Fruit fly (Drosophila melanogaster) whole organism, embryonic: ENCODE data around the gene CG33795.

ENCODE experiments used
- Adf1 ChIP-seq: fragments of 200-800 bp; sonication (Bioruptor generic); IDR thresholded peaks from 2 replicates; pipeline ENCODE4 v1.3.6; 2022; ENCODE audit warnings: missing biosample characterization, missing genetic modification characterization
- Aef1 ChIP-seq: fragments of 200-800 bp; sonication (Bioruptor generic); IDR thresholded peaks from 3 replicates; pipeline ENCODE4 v1.3.6; 2022; ENCODE audit warnings: missing biosample characterization, missing genetic modification characterization
- Awh ChIP-seq: fragments of 200-800 bp; sonication (Bioruptor generic); IDR thresholded peaks from 2 replicates; pipeline ENCODE4, ENCODE4 v1.3.6; 2022; ENCODE audit warnings: missing biosample characterization, missing genetic modification characterization
- Bteb2 ChIP-seq: fragments of 200-800 bp; sonication (Bioruptor generic); optimal IDR thresholded peaks from 2 replicates; lab custom pipeline; 2016; ENCODE audit warnings: missing biosample characterization, missing genetic modification characterization
- CG10654 ChIP-seq: fragments of 200-800 bp; sonication (Bioruptor generic); optimal IDR thresholded peaks from 2 replicates; lab custom pipeline; 2016; ENCODE audit warnings: missing biosample characterization, missing genetic modification characterization
- CG12071 ChIP-seq: fragments of 200-800 bp; sonication (Bioruptor generic); optimal IDR thresholded peaks from 3 replicates; lab custom pipeline; 2018; ENCODE audit warnings: missing biosample characterization, mild to moderate bottlenecking, missing genetic modification characterization
- CG12299 ChIP-seq: fragments of 200-800 bp; sonication (Bioruptor generic); optimal IDR thresholded peaks from 2 replicates; lab custom pipeline; 2018; ENCODE audit warnings: missing biosample characterization, mild to moderate bottlenecking, missing genetic modification characterization
- CG12659 ChIP-seq: fragments of 200-800 bp; sonication (Bioruptor generic); optimal IDR thresholded peaks from 3 replicates; lab custom pipeline; 2017; ENCODE audit warnings: mild to moderate bottlenecking, missing biosample characterization, missing genetic modification reagents, missing genetic modification characterization
- CG12769 ChIP-seq: fragments of 200-800 bp; sonication (Bioruptor generic); optimal IDR thresholded peaks from 2 replicates; lab custom pipeline; 2019; ENCODE audit warnings: missing biosample characterization, mild to moderate bottlenecking, missing genetic modification characterization, moderate library complexity
- CG13296 ChIP-seq: fragments of 200-800 bp; sonication (Bioruptor generic); optimal IDR thresholded peaks from 3 replicates; lab custom pipeline; 2018; ENCODE audit warnings: missing biosample characterization, mild to moderate bottlenecking, missing genetic modification characterization
- CG15601 ChIP-seq: fragments of 200-800 bp; sonication (Bioruptor generic); optimal IDR thresholded peaks from 3 replicates; lab custom pipeline; 2019; ENCODE audit warnings: missing biosample characterization, mild to moderate bottlenecking, missing genetic modification characterization, moderate library complexity
- CG1602 ChIP-seq: fragments of 200-800 bp; sonication (Bioruptor generic); optimal IDR thresholded peaks from 3 replicates; lab custom pipeline; 2016; ENCODE audit warnings: missing biosample characterization, missing genetic modification characterization
- CG17829 ChIP-seq: fragments of 200-800 bp; optimal IDR thresholded peaks from 2 replicates; lab custom pipeline; 2019; ENCODE audit warnings: missing biosample characterization, mild to moderate bottlenecking, missing genetic modification characterization, moderate library complexity
- CG32772 ChIP-seq: fragments of 200-800 bp; sonication (Bioruptor generic); IDR thresholded peaks from 2 replicates; pipeline ENCODE4 v1.3.6; 2022; ENCODE audit warnings: missing biosample characterization, missing genetic modification characterization
- CG4360 ChIP-seq: fragments of 200-800 bp; sonication (Bioruptor generic); IDR thresholded peaks from 2 replicates; pipeline ENCODE4 v1.3.6; 2022; ENCODE audit warnings: missing biosample characterization, missing genetic modification characterization
- CG43689 ChIP-seq: fragments of 200-800 bp; sonication (Bioruptor generic); IDR thresholded peaks from 2 replicates; pipeline ENCODE4 v1.3.6; 2022; ENCODE audit warnings: missing biosample characterization, missing genetic modification characterization
- CG7987 ChIP-seq: fragments of 200-800 bp; sonication (Bioruptor generic); optimal IDR thresholded peaks from 2 replicates; lab custom pipeline; 2018; ENCODE audit warnings: missing biosample characterization, mild to moderate bottlenecking, missing genetic modification characterization, moderate library complexity
- CG8281 ChIP-seq: fragments of 200-800 bp; sonication (Bioruptor generic); optimal IDR thresholded peaks from 2 replicates; lab custom pipeline; 2018; ENCODE audit warnings: missing biosample characterization, mild to moderate bottlenecking, missing genetic modification characterization, moderate library complexity
- CG8290 ChIP-seq, 3 experiments: fragments of 200-800 bp; sonication (Bioruptor generic); optimal IDR thresholded peaks; 2 replicates each; lab custom pipeline; 2016 to 2019; ENCODE audit warnings: missing biosample characterization in 3 of 3, missing genetic modification characterization in 3 of 3, mild to moderate bottlenecking in 2 of 3, moderate library complexity in 1 of 3
- CG8924 ChIP-seq: fragments of 200-800 bp; optimal IDR thresholded peaks from 3 replicates; lab custom pipeline; 2019; ENCODE audit warnings: missing biosample characterization, mild to moderate bottlenecking, missing genetic modification characterization, moderate library complexity
- Dbx ChIP-seq: fragments of 200-800 bp; sonication (Bioruptor generic); IDR thresholded peaks from 3 replicates; pipeline ENCODE4 v1.3.6; 2022; ENCODE audit warnings: missing biosample characterization, missing genetic modification characterization
- Dek ChIP-seq: fragments of 200-800 bp; sonication (Bioruptor generic); optimal IDR thresholded peaks from 3 replicates; lab custom pipeline; 2019; ENCODE audit warnings: missing biosample characterization, mild to moderate bottlenecking, missing genetic modification characterization, moderate library complexity
- Dfd ChIP-seq, 2 experiments: fragments of >200 bp; optimal IDR thresholded peaks; 2 replicates each; lab custom pipeline; 2017; ENCODE audit warnings: missing biosample characterization in 2 of 2, missing genetic modification characterization in 2 of 2
- Dip3 ChIP-seq: fragments of 200-800 bp; sonication (Bioruptor generic); optimal IDR thresholded peaks from 3 replicates; lab custom pipeline; 2016; ENCODE audit warnings: missing biosample characterization, missing genetic modification characterization
- Dll ChIP-seq: fragments of 200-800 bp; sonication (Bioruptor generic); IDR thresholded peaks from 4 replicates; pipeline ENCODE4 v1.3.6; 2022; ENCODE audit warnings: missing biosample characterization, missing genetic modification characterization; ENCODE audit not compliant: partially characterized antibody
- E2f2 ChIP-seq: fragments of 200-800 bp; sonication (Bioruptor generic); IDR thresholded peaks from 2 replicates; pipeline ENCODE4 v1.3.6; 2022; ENCODE audit warnings: missing biosample characterization, missing genetic modification characterization
- Hand ChIP-seq: fragments of 200-800 bp; sonication (Bioruptor generic); optimal IDR thresholded peaks from 2 replicates; lab custom pipeline; 2017; ENCODE audit warnings: mild to moderate bottlenecking, missing biosample characterization, missing genetic modification reagents, missing genetic modification characterization
- Myb ChIP-seq: fragments of 200-800 bp; sonication (Bioruptor generic); optimal IDR thresholded peaks from 2 replicates; lab custom pipeline; 2016; ENCODE audit warnings: missing biosample characterization, missing genetic modification characterization
- Opbp ChIP-seq: fragments of 200-800 bp; sonication (Bioruptor generic); IDR thresholded peaks from 3 replicates; pipeline ENCODE4 v1.3.6; 2022; ENCODE audit warnings: missing biosample characterization, missing genetic modification characterization; ENCODE audit not compliant: partially characterized antibody
- Vsx1 ChIP-seq: fragments of 200-800 bp; sonication (Bioruptor generic); optimal IDR thresholded peaks from 2 replicates; lab custom pipeline; 2017; ENCODE audit warnings: missing biosample characterization, mild to moderate bottlenecking, missing genetic modification characterization, missing genetic modification reagents
- ato ChIP-seq: fragments of 200-800 bp; sonication (Bioruptor generic); IDR thresholded peaks from 2 replicates; pipeline ENCODE4 v1.3.6; 2022; ENCODE audit warnings: missing biosample characterization, missing genetic modification characterization; ENCODE audit not compliant: partially characterized antibody
- chm ChIP-seq: fragments of 200-800 bp; sonication (Bioruptor generic); IDR thresholded peaks from 2 replicates; pipeline ENCODE4 v1.3.6; 2022; ENCODE audit warnings: missing biosample characterization, missing genetic modification characterization
- ci ChIP-seq: fragments of 200-800 bp; sonication (Bioruptor generic); IDR thresholded peaks from 3 replicates; pipeline ENCODE4 v1.3.6; 2022; ENCODE audit warnings: missing biosample characterization, missing genetic modification characterization
- corto ChIP-seq: fragments of 200-800 bp; sonication (Bioruptor generic); optimal IDR thresholded peaks from 2 replicates; lab custom pipeline; 2016; ENCODE audit warnings: missing biosample characterization, mild to moderate bottlenecking, missing genetic modification characterization, moderate library complexity
- dati ChIP-seq: fragments of 200-800 bp; sonication (Bioruptor generic); IDR thresholded peaks from 2 replicates; pipeline ENCODE4 v1.3.6; 2022; ENCODE audit warnings: missing biosample characterization, missing genetic modification characterization
- gcm ChIP-seq: fragments of 200-800 bp; sonication (Bioruptor generic); optimal IDR thresholded peaks from 2 replicates; lab custom pipeline; 2019; ENCODE audit warnings: missing biosample characterization, mild to moderate bottlenecking, missing genetic modification characterization, moderate library complexity
- gro ChIP-seq: fragments of 200-800 bp; sonication (Bioruptor generic); optimal IDR thresholded peaks from 2 replicates; lab custom pipeline; 2016; ENCODE audit warnings: missing biosample characterization, missing genetic modification characterization
- ind ChIP-seq: fragments of 200-800 bp; sonication (Bioruptor generic); optimal IDR thresholded peaks from 3 replicates; lab custom pipeline; 2016; ENCODE audit warnings: missing biosample characterization, missing genetic modification characterization
- lab ChIP-seq: fragments of 200-800 bp; sonication (Bioruptor generic); optimal IDR thresholded peaks from 3 replicates; lab custom pipeline; 2017; ENCODE audit warnings: missing biosample characterization, missing genetic modification characterization, mild to moderate bottlenecking, moderate library complexity, missing genetic modification reagents
- pb ChIP-seq: fragments of 200-800 bp; sonication (Bioruptor generic); optimal IDR thresholded peaks from 3 replicates; lab custom pipeline; 2016; ENCODE audit warnings: missing biosample characterization, missing genetic modification characterization
- prd ChIP-seq, 3 experiments: fragments of >200 bp in 2 of 3; fragments of 200-800 bp in 1 of 3; sonication (Bioruptor generic) in 1 of 3; optimal IDR thresholded peaks in 2 of 3; IDR thresholded peaks in 1 of 3; 2 replicates in 2 of 3; 3 replicates in 1 of 3; pipeline versions ENCODE4 v1.3.6 to Lab custom; 2017 to 2022; ENCODE audit warnings: missing biosample characterization in 1 of 3, missing genetic modification characterization in 1 of 3
- ranshi ChIP-seq: fragments of 200-800 bp; sonication (Bioruptor generic); IDR thresholded peaks from 2 replicates; pipeline ENCODE4 v1.3.6; 2022; ENCODE audit warnings: missing biosample characterization, missing genetic modification characterization
- sens ChIP-seq: fragments of 200-800 bp; sonication (Bioruptor generic); peaks from one replicate; lab custom pipeline; 2016; ENCODE audit warnings: missing biosample characterization, missing genetic modification characterization
- sima ChIP-seq: fragments of 200-800 bp; sonication (Bioruptor generic); optimal IDR thresholded peaks from 2 replicates; lab custom pipeline; 2016; ENCODE audit warnings: missing biosample characterization, missing genetic modification characterization
- tio ChIP-seq: fragments of 200-800 bp; sonication (Bioruptor generic); optimal IDR thresholded peaks from 2 replicates; lab custom pipeline; 2017; ENCODE audit warnings: missing biosample characterization, missing genetic modification characterization, inconsistent platforms
- unc-4 ChIP-seq: fragments of 200-800 bp; sonication (Bioruptor generic); IDR thresholded peaks from 2 replicates; pipeline ENCODE4 v1.3.6; 2022; ENCODE audit warnings: missing biosample characterization, missing genetic modification characterization; ENCODE audit not compliant: partially characterized antibody
- usp ChIP-seq: fragments of >200 bp; optimal IDR thresholded peaks from 2 replicates; lab custom pipeline; 2017; ENCODE audit warnings: missing biosample characterization, missing genetic modification characterization

The CG33795 gene

DNA sequence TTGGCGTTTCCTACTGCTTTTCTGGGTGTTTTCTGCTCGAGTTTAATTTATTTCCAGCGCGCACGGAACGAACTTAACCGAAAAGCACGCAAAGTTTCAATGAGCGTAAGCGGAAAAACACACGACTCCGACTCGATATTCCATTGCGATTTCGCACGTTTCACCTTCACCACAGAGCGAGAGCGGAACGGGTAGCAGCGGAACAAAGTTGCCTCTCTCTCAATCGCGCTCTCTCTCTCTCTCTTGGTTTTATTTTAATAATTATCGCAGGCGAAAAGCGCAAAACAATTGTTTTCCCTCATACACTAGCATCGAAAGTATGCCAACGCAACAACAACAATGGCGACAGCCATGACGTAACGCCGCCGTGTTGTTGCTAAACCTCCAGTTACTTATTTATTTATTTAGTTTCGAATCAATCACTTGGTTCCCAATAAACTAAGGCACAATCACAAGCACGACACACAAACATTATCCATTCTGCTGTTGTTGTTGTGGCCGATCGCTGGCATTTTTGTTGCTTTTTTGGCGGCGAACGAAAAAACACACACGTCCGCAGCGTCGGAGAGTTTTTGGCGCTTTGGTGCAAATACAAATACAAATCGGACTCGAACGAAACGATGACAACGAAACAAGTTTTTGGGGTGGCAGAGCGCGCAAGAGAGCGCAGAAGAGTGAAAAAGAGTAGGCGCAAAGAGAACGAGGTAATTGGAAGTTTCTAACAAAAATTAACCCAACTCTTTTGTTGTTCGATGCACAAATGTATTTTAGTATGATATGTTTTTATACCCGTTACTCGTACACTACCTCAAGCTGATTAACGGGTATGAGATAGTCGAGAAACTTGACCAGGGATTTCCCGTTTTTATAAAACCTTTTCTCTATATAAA is 6.8 kb downstream of the CG33795 start, which contains the start of gene CG5151 (continued):
- TF ChIP-seq Dip3 (no peak), lab (peak; percentile 33), CG8924 (peak; percentile 40), CG8290 (GFP tag; optimal IDR thresholded peaks at IDR 0.05; lab: Kevin White, UChicago) (no peak), CG8290 (tag; optimal IDR thresholded peaks at IDR 0.05; lab: Kevin White, UChicago) (peak in 1 of 2 experiments; percentile 34), CG12299 (tag; lab: Kevin White, UChicago) (peak; percentile 64), CG1602 (no peak), usp (GFP tag; lab: Kevin White, UChicago) (no peak), Aef1 (GFP tag; lab: Robert Waterston, UW) (peak; percentile 67), CG12769 (tag; lab: Kevin White, UChicago) (peak; percentile 19), Adf1 (GFP tag; lab: Robert Waterston, UW) (peak; percentile 27; the same call in 1 of the 2 replicates), Dbx (GFP tag; lab: Robert Waterston, UW) (peak; percentile 28; the same call in 1 of the 3 replicates), Dfd (GFP tag; optimal IDR thresholded peaks at IDR 0.05; lab: Kevin White, UChicago) (no peak), unc-4 (peak; percentile 23), CG32772 (GFP tag; lab: Robert Waterston, UW) (no peak), CG12071 (GFP tag; lab: Kevin White, UChicago) (peak; percentile 30), ranshi (GFP tag; lab: Robert Waterston, UW) (peak; percentile 41; the same call in 1 of the 2 replicates), Hand (GFP tag; lab: Kevin White, UChicago) (no peak), CG4360 (peak; percentile 87), Awh (no peak), gro (GFP tag; lab: Kevin White, UChicago) (peak; percentile 10), CG12659 (peak; percentile 36), CG17829 (no peak), CG10654 (GFP tag; lab: Kevin White, UChicago) (no peak), tio (GFP tag; lab: Kevin White, UChicago) (no peak), CG8281 (no peak), CG43689 (GFP tag; lab: Robert Waterston, UW) (no peak), ind (GFP tag; lab: Kevin White, UChicago) (no peak), CG7987 (GFP tag; lab: Kevin White, UChicago) (peak; percentile 22), dati (GFP tag; lab: Robert Waterston, UW) (no peak), ci (peak; percentile 68), Dll (peak; percentile 58; the same call in 2 of the 4 replicates), corto (GFP tag; lab: Kevin White, UChicago) (peak; percentile 36), prd (optimal IDR thresholded peaks at IDR 0.05; lab: Kevin White, UChicago) (no peak), prd (GFP tag; IDR thresholded peaks at IDR 0.05; lab: Robert Waterston, UW) (no peak), Opbp (GFP tag; lab: Robert Waterston, UW) (peak; percentile 49; the same call in 2 of the 3 replicates), Myb (GFP tag; lab: Kevin White, UChicago) (no peak), chm (GFP tag; lab: Robert Waterston, UW) (peak; percentile 83; the same call in 1 of the 2 replicates), sima (GFP tag; lab: Kevin White, UChicago) (no peak), Dek (peak; percentile 27), CG15601 (tag; lab: Kevin White, UChicago) (no peak), Bteb2 (GFP tag; lab: Kevin White, UChicago) (no peak), CG13296 (GFP tag; lab: Kevin White, UChicago) (peak; percentile 22), Vsx1 (GFP tag; lab: Kevin White, UChicago) (no peak), ato (GFP tag; lab: Robert Waterston, UW) (peak; percentile 88), pb (GFP tag; lab: Kevin White, UChicago) (no peak), sens (peak; percentile 56), E2f2 (peak; percentile 19; the same call in 1 of the 2 replicates), gcm (GFP tag; lab: Kevin White, UChicago) (peak; percentile 0)
